Worm (Caenorhabditis elegans): ENCODE measurements around the gene C28H8.7.

DNA sequence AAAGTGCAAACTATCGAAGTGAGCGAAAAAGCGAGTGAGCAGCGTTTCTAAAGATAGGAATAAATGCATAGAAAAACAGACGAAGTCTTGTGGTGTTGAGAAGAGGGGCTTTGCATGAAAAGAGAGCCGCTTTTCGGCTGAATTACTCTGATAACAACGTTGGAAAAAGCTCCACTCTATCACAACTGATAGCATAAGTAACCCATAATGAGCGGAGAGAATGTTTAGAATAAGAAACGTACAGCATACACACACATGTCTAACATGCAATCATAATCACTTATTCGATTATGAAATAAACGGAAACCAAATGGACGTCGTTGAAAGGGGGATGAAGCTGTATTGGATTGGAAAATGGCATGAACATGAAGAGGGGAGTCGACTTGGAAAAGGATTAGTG lies 46.5 kb downstream of the C28H8.7 start:
- TF ChIP-seq pha-4 (tag; optimal IDR thresholded peaks at IDR 0.05) (no peak), drap-1 (GFP tag; optimal IDR thresholded peaks at IDR 0.05) (no peak), unc-62 (GFP tag; optimal IDR thresholded peaks at IDR 0.05) (no peak), elt-1 (tag; optimal IDR thresholded peaks at IDR 0.05; ENCODE audit: borderline replicate concordance, insufficient read depth) (no peak), nhr-12 (tag; optimal IDR thresholded peaks at IDR 0.05) (no peak), snpc-4 (tag; optimal IDR thresholded peaks at IDR 0.05) (no peak), nhr-28 (tag; optimal IDR thresholded peaks at IDR 0.05) (no peak), nhr-76 (tag; optimal IDR thresholded peaks at IDR 0.05) (no peak), mab-5 (tag; optimal IDR thresholded peaks at IDR 0.05) (no peak), ztf-11 (tag; optimal IDR thresholded peaks at IDR 0.05) (no peak), nhr-237 (tag; optimal IDR thresholded peaks at IDR 0.05) (no peak), mls-2 (tag; optimal IDR thresholded peaks at IDR 0.05) (no peak)
